Fruit fly (Drosophila melanogaster): ENCODE measurements around the gene gammaTub23C.

DNA sequence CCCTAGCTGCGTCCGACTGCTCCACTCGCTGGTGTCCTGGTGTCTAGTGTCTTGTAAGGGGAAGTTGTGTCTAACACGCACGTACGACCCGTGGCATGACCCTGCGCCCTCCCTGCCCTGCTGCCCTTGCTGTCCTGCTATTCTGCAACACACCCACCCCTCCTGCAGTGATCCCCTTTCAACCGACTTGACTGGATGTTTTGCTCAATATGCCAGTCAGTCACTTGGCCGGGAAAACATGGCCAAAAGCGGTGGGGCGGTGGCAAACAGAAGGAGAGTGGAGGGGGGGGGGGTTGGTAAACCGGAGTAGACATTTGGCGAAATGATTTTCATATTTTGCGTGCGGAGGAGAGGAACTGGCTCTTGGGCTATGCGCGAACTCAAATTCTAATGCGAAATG, 42.0 kb upstream of the gammaTub23C start:
- no peak for TF ChIP-seq CG6791 (GFP tag; IDR thresholded peaks at IDR 0.05; ENCODE audit: partially characterized antibody)
- no peak for TF ChIP-seq Atf-2 (GFP tag; optimal IDR thresholded peaks at IDR 0.05)
- TF ChIP-seq Dref (GFP tag; IDR thresholded peaks at IDR 0.05) = no peak
- TF ChIP-seq lola (GFP tag; optimal IDR thresholded peaks at IDR 0.05) = no peak
- TF ChIP-seq CG14014 (GFP tag; IDR thresholded peaks at IDR 0.05) = no peak
